Worm (Caenorhabditis elegans): ENCODE measurements around the gene srg-69.

DNA sequence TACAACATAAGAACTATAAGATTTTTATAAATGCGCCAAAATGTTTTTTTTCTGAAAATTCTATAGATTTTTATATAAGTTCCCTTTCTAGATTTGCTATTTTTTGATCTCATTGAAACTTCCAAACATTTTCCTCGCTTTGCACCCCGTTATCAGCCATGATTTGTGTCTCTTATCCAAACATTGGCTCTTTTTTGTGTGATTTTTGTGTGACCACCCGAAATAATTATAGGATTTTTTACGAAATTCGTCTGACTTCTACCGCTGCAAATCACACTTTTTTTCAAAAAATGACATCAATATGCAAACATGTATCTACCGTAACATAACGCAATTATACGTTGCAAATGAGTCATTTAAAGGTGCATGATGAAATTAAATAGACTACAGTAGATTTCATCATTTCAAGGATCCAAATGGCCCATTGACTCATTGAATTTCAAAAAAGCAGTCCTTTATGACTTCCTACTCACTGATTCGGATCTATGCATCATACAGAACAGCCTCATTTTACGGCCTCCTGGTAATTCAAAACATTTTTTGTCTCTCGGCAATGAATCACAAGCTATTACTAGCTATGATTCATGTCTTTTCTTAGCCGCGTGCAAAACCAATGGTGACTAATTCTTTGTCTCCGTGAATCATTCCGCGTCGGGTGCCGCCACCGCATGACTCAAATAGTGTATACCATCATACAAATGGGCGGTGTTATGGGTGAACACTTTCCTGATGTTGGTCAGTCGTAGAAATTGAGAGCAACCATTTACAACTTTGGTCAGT is 22.9 kb upstream of the srg-69 start:
- TF ChIP-seq tbx-11 (GFP tag; IDR thresholded peaks at IDR 0.05) (no peak), hmg-4 (GFP tag; optimal IDR thresholded peaks at IDR 0.05) (no peak), flt-1 (GFP tag; IDR thresholded peaks at IDR 0.05) (no peak), ama-1 (optimal IDR thresholded peaks at IDR 0.05) (no peak)

Data from whole organism, early embryonic.